Worm (Caenorhabditis elegans): Measurements from ENCODE around the gene T24B8.3.

Gene T24B8.3

DNA sequence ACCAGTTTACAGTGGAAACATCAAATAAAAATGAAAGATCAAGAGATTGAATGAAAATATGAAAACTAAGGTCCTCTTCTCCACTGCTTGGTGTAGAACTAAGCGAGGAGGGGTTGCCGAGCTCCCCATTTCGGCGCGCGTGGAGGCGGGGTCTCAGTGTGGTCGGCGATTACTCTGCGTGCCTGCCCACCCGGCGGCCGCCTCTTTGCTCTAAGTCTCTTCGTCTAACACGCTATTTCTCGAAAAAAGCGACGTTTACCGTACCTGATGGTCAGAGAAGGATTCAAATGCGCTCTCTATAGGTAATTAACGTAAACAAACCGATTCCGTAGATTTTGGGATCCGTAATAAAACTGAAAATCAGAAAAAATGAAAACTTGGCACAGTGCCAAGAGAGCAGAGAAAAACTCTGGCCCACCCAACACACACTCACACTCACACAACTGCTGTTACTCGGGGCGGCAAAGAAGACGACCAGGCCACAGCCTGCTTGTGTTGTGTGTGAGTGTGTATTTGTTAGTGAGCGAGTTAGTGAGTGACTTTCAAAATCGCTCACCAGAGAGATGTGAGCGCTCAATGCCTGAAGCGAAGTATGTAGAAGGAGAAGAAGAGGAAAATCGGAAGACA is 733 bp upstream of the T24B8.3 start (continued):
- peak; percentile 89 for TF ChIP-seq set-16 (GFP tag; IDR thresholded peaks at IDR 0.05)
- peak; percentile 7 for TF ChIP-seq ceh-32 (tag; optimal IDR thresholded peaks at IDR 0.05; ENCODE audit: poor library complexity)
- no peak for TF ChIP-seq mdt-29 (GFP tag; IDR thresholded peaks at IDR 0.05)
- TF ChIP-seq mdl-1 (tag; optimal IDR thresholded peaks at IDR 0.05) = peak; percentile 50 to 69
- no peak for TF ChIP-seq ceh-44 (GFP tag; IDR thresholded peaks at IDR 0.05)
- peak; percentile 63 for TF ChIP-seq nhr-28 (tag; optimal IDR thresholded peaks at IDR 0.05)
- TF ChIP-seq mxl-3 (GFP tag; optimal IDR thresholded peaks at IDR 0.05) = peak; percentile 5

DNA sequence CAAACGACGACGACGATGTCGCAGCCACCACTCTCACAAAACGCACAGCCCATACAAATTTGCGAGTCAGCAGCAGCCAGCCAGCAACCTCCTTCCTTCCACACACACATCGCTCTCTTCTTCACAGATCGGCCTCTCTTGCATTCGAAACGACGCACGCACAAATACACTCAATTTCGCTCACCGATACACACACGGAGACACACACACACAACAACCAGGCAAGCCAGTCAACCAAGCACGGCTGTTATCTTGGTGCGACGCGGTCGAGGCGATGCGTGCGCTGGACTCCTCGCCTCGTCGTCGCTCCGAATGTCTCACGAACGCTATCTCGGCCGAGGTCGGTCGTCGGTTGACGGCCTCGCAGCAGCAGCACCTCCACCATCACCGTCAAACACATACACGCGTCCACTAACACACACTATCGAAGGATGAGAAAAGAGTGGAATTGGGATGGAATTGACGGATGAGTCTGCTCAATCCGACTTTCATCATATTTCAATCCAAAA is 551 bp downstream of the T24B8.3 start:
- peak; percentile 93 for TF ChIP-seq lin-13 (GFP tag; optimal IDR thresholded peaks at IDR 0.05)
- no peak for TF ChIP-seq ceh-32 (tag; optimal IDR thresholded peaks at IDR 0.05; ENCODE audit: poor library complexity)
- peak in 1 of 2 experiments; percentile 91 for TF ChIP-seq hif-1 (tag; optimal IDR thresholded peaks at IDR 0.05)
- no peak for TF ChIP-seq ztf-11 (tag; optimal IDR thresholded peaks at IDR 0.05)
- no peak for TF ChIP-seq Y75B8A.6 (GFP tag; IDR thresholded peaks at IDR 0.05)
- TF ChIP-seq snpc-4 (tag; optimal IDR thresholded peaks at IDR 0.05) = no peak
- TF ChIP-seq nhr-6 (tag; optimal IDR thresholded peaks at IDR 0.05) = peak; percentile 95
- TF ChIP-seq mes-2 (tag; optimal IDR thresholded peaks at IDR 0.05; ENCODE audit: poor library complexity, severe bottlenecking) = peak; percentile 83
- TF ChIP-seq egl-43 (GFP tag; IDR thresholded peaks at IDR 0.05) = peak; percentile 85
- peak; percentile 96 for TF ChIP-seq rbr-2 (tag; optimal IDR thresholded peaks at IDR 0.05)
- TF ChIP-seq ceh-82 (tag; optimal IDR thresholded peaks at IDR 0.05) = no peak
- no peak for TF ChIP-seq fos-1 (tag; optimal IDR thresholded peaks at IDR 0.05)
- no peak for TF ChIP-seq zip-11 (GFP tag; IDR thresholded peaks at IDR 0.05)
- TF ChIP-seq ZK546.5 (tag; optimal IDR thresholded peaks at IDR 0.05) = peak in 1 of 2 experiments; percentile 47
- no peak for TF ChIP-seq saeg-2 (GFP tag; IDR thresholded peaks at IDR 0.05)
- TF ChIP-seq jun-1 (tag; optimal IDR thresholded peaks at IDR 0.05) = peak; percentile 74
- peak; percentile 28; the same call in 1 of the 2 replicates for TF ChIP-seq nhr-41 (GFP tag; IDR thresholded peaks at IDR 0.05)
- no peak for TF ChIP-seq aly-2 (tag; optimal IDR thresholded peaks at IDR 0.05)
- TF ChIP-seq dve-1 (tag; optimal IDR thresholded peaks at IDR 0.05; ENCODE audit: insufficient read depth) = peak; percentile 98
- no peak for TF ChIP-seq F26F4.8 (GFP tag; conservative IDR thresholded peaks at IDR 0.05)
- no peak for TF ChIP-seq Y48G9A.11 (GFP tag; IDR thresholded peaks at IDR 0.05)
- no peak; the same call in 1 of the 2 replicates for TF ChIP-seq lin-1 (GFP tag; IDR thresholded peaks at IDR 0.05)
- TF ChIP-seq lsy-2 (tag; optimal IDR thresholded peaks at IDR 0.05) = peak; percentile 79 to 90
- TF ChIP-seq hmg-1.1 (GFP tag; IDR thresholded peaks at IDR 0.05) = peak; percentile 95
- peak; percentile 9 for TF ChIP-seq lir-3 (tag; optimal IDR thresholded peaks at IDR 0.05)
- TF ChIP-seq zfp-3 (GFP tag; conservative IDR thresholded peaks at IDR 0.05) = peak; percentile 75; the same call in 1 of the 2 replicates
- TF ChIP-seq lin-39 (tag; optimal IDR thresholded peaks at IDR 0.05) = no peak
- TF ChIP-seq T20F7.1 (GFP tag; optimal IDR thresholded peaks at IDR 0.05) = peak; percentile 84
- no peak for TF ChIP-seq mxl-2 (GFP tag; conservative IDR thresholded peaks at IDR 0.05)
- peak; percentile 56 for TF ChIP-seq zfp-2 (tag; optimal IDR thresholded peaks at IDR 0.05)
- TF ChIP-seq egl-27 (tag; optimal IDR thresholded peaks at IDR 0.05) = no peak
- TF ChIP-seq unc-62 (GFP tag; optimal IDR thresholded peaks at IDR 0.05 in 1 of 2) = peak in 1 of 2 experiments; percentile 99
- no peak for TF ChIP-seq unc-62 (tag; optimal IDR thresholded peaks at IDR 0.05)
- TF ChIP-seq zag-1 (tag; optimal IDR thresholded peaks at IDR 0.05) = peak; percentile 47
- peak; percentile 19 for TF ChIP-seq ceh-28 (tag; optimal IDR thresholded peaks at IDR 0.05)
- TF ChIP-seq hlh-30 (tag; optimal IDR thresholded peaks at IDR 0.05; ENCODE audit: insufficient read depth) = peak; percentile 85
- TF ChIP-seq ztf-7 (tag; optimal IDR thresholded peaks at IDR 0.05) = peak; percentile 33
- no peak for TF ChIP-seq Y105C5A.15 (GFP tag; IDR thresholded peaks at IDR 0.05)
- TF ChIP-seq attf-4 (tag; optimal IDR thresholded peaks at IDR 0.05) = no peak
- peak; percentile 98 for TF ChIP-seq hlh-11 (tag; optimal IDR thresholded peaks at IDR 0.05)
- peak; percentile 81 for TF ChIP-seq ceh-20 (GFP tag; IDR thresholded peaks at IDR 0.05)
- no peak for TF ChIP-seq zip-2 (tag; optimal IDR thresholded peaks at IDR 0.05)
